Worm (Caenorhabditis elegans) whole organism, mixed stage, embryonic: Measurements from ENCODE around the gene F57B9.8.
"Not testable (repeated sequence)": the region's sequence is repeated elsewhere in the genome, so short reads cannot be mapped to it uniquely, and the experiment has no call there.

Experiments
- ceh-43 ChIP-seq: fragments of 200-800 bp; sonication (Bioruptor generic); optimal IDR thresholded peaks from 2 replicates; lab custom pipeline; 2018; ENCODE audit warnings: mild to moderate bottlenecking, missing genetic modification characterization, moderate library complexity, missing compliant biosample characterization
- ceh-83 ChIP-seq: fragments of 200-800 bp; sonication (Bioruptor generic); optimal IDR thresholded peaks from 2 replicates; lab custom pipeline; 2018; ENCODE audit warnings: mild to moderate bottlenecking, missing genetic modification characterization, missing compliant biosample characterization
- ces-1 ChIP-seq: fragments of 150-350 bp; optimal IDR thresholded peaks from 2 replicates; lab custom pipeline; 2014; ENCODE audit warnings: missing biosample characterization, missing genetic modification reagents, missing genetic modification characterization
- flh-1 ChIP-seq: fragments of 200-800 bp; sonication (Bioruptor generic); optimal IDR thresholded peaks from 2 replicates; lab custom pipeline; 2018; ENCODE audit warnings: mild to moderate bottlenecking, missing genetic modification characterization, moderate library complexity, missing compliant biosample characterization
- mep-1 ChIP-seq: fragments of 150-350 bp; optimal IDR thresholded peaks from 2 replicates; lab custom pipeline; 2017; ENCODE audit warnings: missing biosample characterization, missing genetic modification reagents, missing genetic modification characterization, inconsistent platforms
- pha-4 ChIP-seq: fragments of 150-350 bp; optimal IDR thresholded peaks from 2 replicates; lab custom pipeline; 2018; ENCODE audit warnings: missing biosample characterization, missing genetic modification reagents, missing genetic modification characterization
- snpc-4 ChIP-seq: fragments of 150-350 bp; optimal IDR thresholded peaks from 2 replicates; lab custom pipeline; 2014; ENCODE audit warnings: missing biosample characterization, missing genetic modification characterization
- tbx-8 ChIP-seq: fragments of 200-800 bp; sonication (Bioruptor generic); optimal IDR thresholded peaks from 2 replicates; lab custom pipeline; 2018; ENCODE audit warnings: mild to moderate bottlenecking, missing genetic modification characterization, moderate library complexity, missing compliant biosample characterization
- unc-62 ChIP-seq: fragments of 150-350 bp; optimal IDR thresholded peaks from 2 replicates; lab custom pipeline; 2014; ENCODE audit warnings: missing biosample characterization, missing genetic modification reagents, missing genetic modification characterization

- TF ChIP-seq ceh-43 (GFP tag; lab: Kevin White, UChicago); flh-1; pha-4; mep-1 (tag; lab: Kevin White, UChicago); ces-1 (GFP tag; lab: Kevin White, UChicago); unc-62 (GFP tag; lab: Kevin White, UChicago); ceh-83 (GFP tag; lab: Kevin White, UChicago); tbx-8; snpc-4 (tag; lab: Kevin White, UChicago): not testable (repeated sequence)
These were observed 47.0 kb upstream of the F57B9.8 start, which contains the start of gene F31E3.6 for ce11 chrIII:6981989-6982553.
